Worm (Caenorhabditis elegans) whole organism, midembryonic: Measurements from ENCODE around the gene F11E6.8.

Experiments
- T22C8.4 ChIP-seq: fragments of 200-800 bp; sonication (Bioruptor generic); IDR thresholded peaks from 2 replicates; pipeline ENCODE4 v1.3.6; 2022; ENCODE audit warnings: missing genetic modification characterization, missing compliant biosample characterization
- flt-1 ChIP-seq: fragments of 200-800 bp; sonication (Bioruptor generic); IDR thresholded peaks from 2 replicates; pipeline ENCODE4 v1.3.6; 2022; ENCODE audit warnings: missing genetic modification characterization, missing compliant biosample characterization
- ref-1 ChIP-seq: fragments of 200-800 bp; sonication (Bioruptor generic); conservative IDR thresholded peaks from 2 replicates; pipeline ENCODE4 v1.3.6; 2022; ENCODE audit warnings: missing genetic modification reagents, missing genetic modification characterization, missing compliant biosample characterization
- tab-1 ChIP-seq: fragments of 200-800 bp; sonication (Bioruptor generic); IDR thresholded peaks from 2 replicates; pipeline ENCODE4 v1.3.6; 2022; ENCODE audit warnings: missing genetic modification characterization, missing compliant biosample characterization
- ztf-23 ChIP-seq: fragments of 200-800 bp; sonication (Bioruptor generic); IDR thresholded peaks from 2 replicates; pipeline ENCODE4 v1.3.6; 2022; ENCODE audit warnings: missing genetic modification reagents, missing genetic modification characterization, missing compliant biosample characterization
- ztf-29 ChIP-seq: fragments of 200-800 bp; sonication (Bioruptor generic); IDR thresholded peaks from 2 replicates; pipeline ENCODE4 v1.3.6; 2022; ENCODE audit warnings: missing genetic modification reagents, missing genetic modification characterization, missing compliant biosample characterization

DNA sequence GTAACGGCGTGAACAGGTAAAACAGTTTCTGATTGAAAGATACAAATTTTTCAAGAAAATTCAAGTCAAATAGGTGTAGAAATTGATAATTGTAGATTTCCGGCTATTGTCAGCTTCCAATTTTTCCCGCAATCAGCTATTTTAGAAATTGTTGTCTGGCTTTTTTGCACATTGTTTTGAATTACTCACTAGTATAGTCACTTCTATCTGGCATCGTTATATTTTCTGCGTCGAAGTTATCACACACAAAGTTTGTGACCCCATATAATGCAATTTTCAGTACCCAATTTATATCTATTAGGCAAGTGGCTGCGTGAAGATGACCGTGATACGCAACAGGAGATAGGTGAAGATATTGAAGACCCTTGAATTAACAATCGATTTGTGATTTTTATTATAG, 15.1 kb downstream of the F11E6.8 start:
- TF ChIP-seq tab-1 (GFP tag; lab: Robert Waterston, UW) (no peak), flt-1 (GFP tag; lab: Robert Waterston, UW) (no peak), ref-1 (GFP tag; lab: Robert Waterston, UW) (no peak), ztf-29 (GFP tag; lab: Robert Waterston, UW) (no peak), ztf-23 (GFP tag; lab: Robert Waterston, UW) (no peak), T22C8.4 (no peak)
